Worm (Caenorhabditis elegans) whole organism, L3 larva: Measurements from ENCODE around the gene set-17.

ENCODE experiments used
- R02D3.7 ChIP-seq: fragments of 150-350 bp; optimal IDR thresholded peaks from 2 replicates; lab custom pipeline; 2014; ENCODE audit warnings: missing biosample characterization, missing genetic modification characterization
- ZK546.5 ChIP-seq: sonication (generic microtip); optimal IDR thresholded peaks from 2 replicates; lab custom pipeline; 2017; ENCODE audit warnings: missing biosample characterization, missing genetic modification characterization
- ama-1 ChIP-seq: fragments of 150-350 bp; optimal IDR thresholded peaks from 2 replicates; lab custom pipeline; 2018
- ceh-9 ChIP-seq: sonication (generic microtip); optimal IDR thresholded peaks from 2 replicates; lab custom pipeline; 2018; ENCODE audit warnings: missing biosample characterization, missing genetic modification characterization
- daf-12 ChIP-seq: fragments of 150-350 bp; optimal IDR thresholded peaks from 2 replicates; lab custom pipeline; 2014; ENCODE audit warnings: missing biosample characterization, missing genetic modification reagents, missing genetic modification characterization
- egl-5 ChIP-seq: fragments of 150-350 bp; optimal IDR thresholded peaks from 2 replicates; lab custom pipeline; 2017; ENCODE audit warnings: missing biosample characterization, missing genetic modification reagents, missing genetic modification characterization, inconsistent platforms
- elt-2 ChIP-seq: sonication (generic microtip); optimal IDR thresholded peaks from 2 replicates; lab custom pipeline; 2016; ENCODE audit warnings: missing genetic modification reagents, mild to moderate bottlenecking, missing genetic modification characterization, missing compliant biosample characterization
- eor-1 ChIP-seq, 2 experiments: fragments of 150-350 bp; optimal IDR thresholded peaks; 2 replicates each; lab custom pipeline; 2014 to 2018; ENCODE audit warnings: missing biosample characterization in 2 of 2, missing genetic modification characterization in 2 of 2
- fkh-10 ChIP-seq: sonication (generic microtip); optimal IDR thresholded peaks from 2 replicates; lab custom pipeline; 2017; ENCODE audit warnings: missing biosample characterization, missing genetic modification reagents, missing genetic modification characterization
- hmg-11 ChIP-seq: sonication (generic microtip); optimal IDR thresholded peaks from 2 replicates; lab custom pipeline; 2016; ENCODE audit warnings: missing genetic modification characterization, missing compliant biosample characterization
- jun-1 ChIP-seq: fragments of 150-350 bp; optimal IDR thresholded peaks from 2 replicates; lab custom pipeline; 2014; ENCODE audit warnings: missing biosample characterization, missing genetic modification reagents, missing genetic modification characterization
- lin-15B ChIP-seq: fragments of 150-350 bp; optimal IDR thresholded peaks from 2 replicates; lab custom pipeline; 2014; ENCODE audit warnings: missing biosample characterization, missing genetic modification characterization
- lsy-12 ChIP-seq: sonication (generic microtip); optimal IDR thresholded peaks from 2 replicates; lab custom pipeline; 2016; ENCODE audit warnings: mild to moderate bottlenecking, missing genetic modification characterization, missing compliant biosample characterization
- nfya-1 ChIP-seq: sonication (generic microtip); optimal IDR thresholded peaks from 2 replicates; lab custom pipeline; 2017; ENCODE audit warnings: missing genetic modification characterization, mild to moderate bottlenecking, missing compliant biosample characterization, antibody characterized with exemption, moderate library complexity; ENCODE audit not compliant: insufficient read depth
- nhr-11 ChIP-seq: fragments of 150-350 bp; optimal IDR thresholded peaks from 2 replicates; lab custom pipeline; 2014; ENCODE audit warnings: missing biosample characterization, missing genetic modification characterization
- nhr-12 ChIP-seq: fragments of 150-350 bp; optimal IDR thresholded peaks from 2 replicates; lab custom pipeline; 2014; ENCODE audit warnings: missing biosample characterization, missing genetic modification characterization
- nhr-237 ChIP-seq: fragments of 150-350 bp; optimal IDR thresholded peaks from 2 replicates; lab custom pipeline; 2014; ENCODE audit warnings: missing biosample characterization, missing genetic modification characterization
- nhr-25 ChIP-seq: sonication (generic microtip); optimal IDR thresholded peaks from 2 replicates; lab custom pipeline; 2017; ENCODE audit warnings: missing biosample characterization, missing genetic modification characterization
- nhr-43 ChIP-seq: sonication (generic microtip); optimal IDR thresholded peaks from 2 replicates; lab custom pipeline; 2016; ENCODE audit warnings: mild to moderate bottlenecking, missing genetic modification characterization, missing compliant biosample characterization; ENCODE audit not compliant: poor library complexity, severe bottlenecking
- nhr-67 ChIP-seq: fragments of 150-350 bp; optimal IDR thresholded peaks from 2 replicates; lab custom pipeline; 2014; ENCODE audit warnings: missing biosample characterization, missing genetic modification characterization
- nhr-76 ChIP-seq: fragments of 150-350 bp; sonication (generic microtip); optimal IDR thresholded peaks from 5 replicates; lab custom pipeline; 2014; ENCODE audit warnings: missing biosample characterization, missing genetic modification characterization
- pha-4 ChIP-seq: fragments of 150-350 bp; optimal IDR thresholded peaks from 2 replicates; lab custom pipeline; 2014; ENCODE audit warnings: missing biosample characterization, missing genetic modification reagents, missing genetic modification characterization
- pqm-1 ChIP-seq: fragments of 150-350 bp; optimal IDR thresholded peaks from 2 replicates; lab custom pipeline; 2017; ENCODE audit warnings: missing biosample characterization, missing genetic modification characterization, inconsistent platforms
- sea-2 ChIP-seq: fragments of 150-350 bp; sonication (generic microtip); optimal IDR thresholded peaks from 4 replicates; lab custom pipeline; 2014; ENCODE audit warnings: missing biosample characterization, missing genetic modification reagents, missing genetic modification characterization
- skn-1 ChIP-seq: fragments of 150-350 bp; optimal IDR thresholded peaks from 2 replicates; lab custom pipeline; 2014; ENCODE audit warnings: missing biosample characterization, missing genetic modification characterization
- snpc-4 ChIP-seq: fragments of 150-350 bp; optimal IDR thresholded peaks from 2 replicates; lab custom pipeline; 2014; ENCODE audit warnings: missing biosample characterization, missing genetic modification characterization
- ztf-4 ChIP-seq: fragments of 150-350 bp; optimal IDR thresholded peaks from 2 replicates; lab custom pipeline; 2014; ENCODE audit warnings: missing biosample characterization, missing genetic modification characterization

The set-17 gene

DNA sequence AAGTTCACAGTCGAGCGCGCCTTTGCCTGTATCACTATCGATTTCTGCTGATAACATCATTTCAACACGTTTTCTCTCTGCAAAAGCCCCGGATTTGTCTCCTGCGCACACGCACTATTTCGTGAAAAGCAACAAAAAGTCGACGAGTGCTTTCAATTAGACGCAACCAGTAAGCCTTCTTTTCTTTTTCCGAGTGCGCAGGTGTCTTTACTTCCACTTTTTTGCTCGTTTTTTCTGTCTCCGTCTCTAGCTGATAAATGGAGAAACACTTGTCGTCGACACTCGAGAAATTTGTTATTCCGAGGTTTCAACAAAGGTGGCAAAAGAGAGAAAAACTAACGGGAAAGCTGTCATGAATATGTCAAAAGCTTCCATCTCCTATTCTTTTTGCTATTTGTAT, 48.7 kb downstream of the set-17 start:
- TF ChIP-seq nhr-25 (tag; lab: Kevin White, UChicago) (no peak), R02D3.7 (tag; lab: Kevin White, UChicago) (no peak), nfya-1 (peak; percentile 3), pha-4 (peak; percentile 25), elt-2 (tag; lab: Kevin White, UChicago) (peak; percentile 4)
- TF ChIP-seq, all 47 proteins: peak for 3

DNA sequence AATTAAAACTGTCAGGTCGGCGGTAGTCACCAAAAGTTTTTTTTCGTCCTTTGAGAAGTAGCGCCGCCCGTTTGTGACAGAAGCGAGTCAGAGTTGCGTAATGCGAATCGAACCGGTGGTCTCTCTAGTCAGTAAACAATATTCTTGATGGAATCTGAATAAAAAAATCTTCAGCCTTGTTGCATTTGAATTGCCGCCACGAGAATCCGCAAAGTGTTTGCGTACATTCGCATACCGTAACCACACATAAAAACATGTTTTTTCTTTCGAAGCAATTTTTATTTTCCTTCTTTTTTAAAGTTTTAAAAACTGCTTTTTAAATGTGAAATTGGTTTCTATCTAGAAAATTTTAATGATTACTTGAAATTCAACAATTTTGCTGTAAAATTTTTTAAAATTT, 49.2 kb downstream of the set-17 start:
- no peak for TF ChIP-seq lin-15B (tag; lab: Kevin White, UChicago)
- TF ChIP-seq sea-2: no peak
- no peak for TF ChIP-seq pha-4
- TF ChIP-seq fkh-10 (GFP tag; lab: Kevin White, UChicago): no peak
- TF ChIP-seq ztf-4: no peak
- TF ChIP-seq nhr-25 (tag; lab: Kevin White, UChicago): no peak
- no peak for TF ChIP-seq nhr-12 (tag; lab: Kevin White, UChicago)
- no peak for TF ChIP-seq jun-1 (tag; lab: Kevin White, UChicago)
- TF ChIP-seq nhr-43 (tag; lab: Kevin White, UChicago): no peak

DNA sequence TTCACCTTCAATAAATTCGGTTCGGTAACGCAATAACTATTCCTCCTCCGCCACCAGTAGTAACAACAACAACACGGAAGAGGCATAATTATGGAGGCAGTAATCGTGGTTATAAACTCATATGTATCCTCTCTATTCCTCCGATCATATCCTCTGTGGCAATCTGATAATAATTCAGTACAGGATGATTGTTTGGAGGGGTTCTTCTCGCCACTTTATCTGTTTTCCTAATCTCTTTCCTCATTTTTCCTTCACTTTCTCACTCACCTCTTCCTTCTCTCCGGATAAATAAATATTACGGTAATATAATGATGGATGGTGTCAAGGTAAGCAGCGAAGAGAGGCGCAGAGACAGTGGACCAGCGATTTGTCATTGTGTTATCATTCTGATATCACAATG, 49.8 kb downstream of the set-17 start:
- TF ChIP-seq fkh-10 (GFP tag; lab: Kevin White, UChicago): no peak
- no peak for TF ChIP-seq nhr-76
- TF ChIP-seq, all 47 proteins: peak for 0

DNA sequence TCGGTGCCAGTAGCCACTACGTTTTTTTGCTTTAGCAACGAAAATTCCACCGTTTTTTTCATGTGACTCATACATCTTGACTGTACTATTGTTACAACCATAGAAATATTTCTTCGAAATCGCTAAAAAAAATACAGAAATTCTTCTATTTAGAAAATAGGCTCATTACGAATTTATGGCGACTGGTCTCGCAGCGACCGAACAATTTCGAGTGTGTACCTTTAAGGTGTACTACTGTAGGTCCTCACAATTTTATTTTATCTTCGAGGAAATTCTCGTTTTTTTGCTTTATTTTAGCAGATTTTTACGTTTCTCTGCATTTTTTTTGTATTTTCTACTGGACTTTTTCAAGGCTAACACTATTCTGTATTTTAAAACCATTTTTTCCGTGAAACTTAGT, 50.3 kb downstream of the set-17 start:
- TF ChIP-seq egl-5 (tag; lab: Kevin White, UChicago) (no peak), pqm-1 (tag; lab: Kevin White, UChicago) (no peak), nhr-43 (tag; lab: Kevin White, UChicago) (no peak), R02D3.7 (tag; lab: Kevin White, UChicago) (no peak), snpc-4 (no peak), nfya-1 (no peak), nhr-11 (tag; lab: Kevin White, UChicago) (no peak), elt-2 (tag; lab: Kevin White, UChicago) (no peak), nhr-67 (tag; lab: Kevin White, UChicago) (no peak), ama-1 (lab: Kevin White, UChicago) (no peak), skn-1 (tag; lab: Kevin White, UChicago) (no peak), ZK546.5 (tag; lab: Kevin White, UChicago) (no peak), lsy-12 (no peak), eor-1 (tag; optimal IDR thresholded peaks at IDR 0.05; lab: Kevin White, UChicago) (no peak), nhr-25 (tag; lab: Kevin White, UChicago) (no peak), jun-1 (tag; lab: Kevin White, UChicago) (no peak), nhr-237 (tag; lab: Kevin White, UChicago) (no peak), hmg-11 (tag; lab: Kevin White, UChicago) (no peak), ceh-9 (tag; lab: Kevin White, UChicago) (no peak)

DNA sequence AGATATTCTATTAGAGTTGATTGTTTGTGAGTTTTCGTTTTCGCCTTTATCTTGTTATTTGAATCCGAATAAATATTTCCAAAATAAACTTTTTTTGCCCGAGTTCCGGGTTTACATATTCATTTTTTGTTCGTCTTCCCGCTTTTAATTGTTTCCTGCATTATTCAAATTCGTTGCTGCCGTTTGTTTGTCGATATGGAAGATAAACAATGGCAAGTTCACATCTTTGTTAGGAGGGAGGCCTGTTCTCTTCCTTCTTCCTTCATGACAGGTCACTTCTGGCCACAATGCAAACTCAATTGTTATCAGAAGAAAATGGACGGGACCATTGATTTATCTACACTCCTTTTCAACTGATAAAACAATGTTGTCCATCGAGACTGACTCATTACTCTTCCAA, 50.7 kb downstream of the set-17 start:
- peak; percentile 10 for TF ChIP-seq pha-4
- TF ChIP-seq daf-12 (tag; lab: Kevin White, UChicago): no peak
